Worm (Caenorhabditis elegans): ENCODE results near the gene sra-9.

The sra-9 gene

DNA sequence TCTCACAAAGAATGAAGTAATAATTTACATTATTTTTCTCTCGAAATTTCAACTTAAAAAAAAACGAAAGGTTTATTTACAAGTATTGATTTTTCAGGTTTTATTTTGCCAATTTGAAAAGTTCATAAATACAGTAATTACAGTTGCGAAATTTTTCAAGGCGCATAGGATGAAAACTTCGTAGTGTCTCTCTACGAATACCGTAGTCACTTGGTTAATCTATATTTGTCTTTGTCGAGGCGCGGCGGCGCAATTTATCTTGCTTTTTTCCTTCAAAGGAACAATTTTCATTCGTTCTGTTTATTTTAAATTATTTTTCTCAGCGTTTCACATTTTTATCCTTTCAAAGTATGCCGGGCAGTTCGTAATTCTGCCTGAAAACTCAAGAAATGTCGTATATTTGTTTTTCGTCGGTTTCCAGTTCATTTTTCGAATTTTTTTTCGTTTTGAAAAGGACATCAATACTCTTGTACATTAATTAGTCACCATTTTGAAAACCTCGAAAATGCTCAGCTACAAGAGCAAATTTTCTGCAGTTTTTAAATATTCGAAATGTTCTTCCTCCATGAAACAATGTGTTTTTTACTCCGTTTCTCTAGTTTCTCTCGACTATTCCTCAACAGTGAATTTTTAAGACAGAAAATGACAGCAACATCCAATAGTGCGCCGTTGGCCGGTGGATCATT lies 8.4 kb upstream of the sra-9 start, which contains the start of gene mex-6:
mex-6 (plus strand) TSS at position 636 of the 686 bp plus-strand sequence.
- no peak for TF ChIP-seq lin-11 (tag; optimal IDR thresholded peaks at IDR 0.05)
- TF ChIP-seq nhr-11 (tag; optimal IDR thresholded peaks at IDR 0.05) = no peak
- TF ChIP-seq sma-9 (GFP tag; optimal IDR thresholded peaks at IDR 0.05) = no peak
- no peak for TF ChIP-seq sma-9 (tag; optimal IDR thresholded peaks at IDR 0.05)
- TF ChIP-seq nhr-6 (tag; optimal IDR thresholded peaks at IDR 0.05) = no peak
- TF ChIP-seq zag-1 (tag; optimal IDR thresholded peaks at IDR 0.05) = no peak
- TF ChIP-seq ceh-82 (tag; optimal IDR thresholded peaks at IDR 0.05) = no peak
- no peak for TF ChIP-seq unc-55 (GFP tag; optimal IDR thresholded peaks at IDR 0.05)
- TF ChIP-seq C34F6.9 (tag; optimal IDR thresholded peaks at IDR 0.05) = no peak
- TF ChIP-seq lin-13 (GFP tag; optimal IDR thresholded peaks at IDR 0.05) = no peak
- TF ChIP-seq ceh-16 (tag; optimal IDR thresholded peaks at IDR 0.05) = no peak
- TF ChIP-seq elt-1 (tag; optimal IDR thresholded peaks at IDR 0.05) = no peak
- no peak for TF ChIP-seq unc-62 (GFP tag; optimal IDR thresholded peaks at IDR 0.05)
- no peak for TF ChIP-seq crh-2 (tag; optimal IDR thresholded peaks at IDR 0.05)
- no peak for TF ChIP-seq skn-1 (tag; optimal IDR thresholded peaks at IDR 0.05)
- no peak for TF ChIP-seq ZK546.5 (tag; optimal IDR thresholded peaks at IDR 0.05)
- no peak for TF ChIP-seq ztf-1 (GFP tag; conservative IDR thresholded peaks at IDR 0.05)
- TF ChIP-seq mab-5 (tag; optimal IDR thresholded peaks at IDR 0.05) = no peak
- TF ChIP-seq nhr-77 (tag; optimal IDR thresholded peaks at IDR 0.05) = no peak
- no peak for TF ChIP-seq egl-27 (tag; optimal IDR thresholded peaks at IDR 0.05)
- no peak for TF ChIP-seq gmeb-1 (tag; optimal IDR thresholded peaks at IDR 0.05)

ce11 chrII:9528480-9528879 lies 3.6 kb upstream of the sra-9 start, which contains the start of gene sra-2:
TSS of gene sra-2 (plus strand) at chrII:9528780.
- TF ChIP-seq lsy-2 (tag; optimal IDR thresholded peaks at IDR 0.05) = no peak
- TF ChIP-seq nhr-21 (tag; optimal IDR thresholded peaks at IDR 0.05) = no peak
- TF ChIP-seq R02D3.7 (tag; optimal IDR thresholded peaks at IDR 0.05) = no peak
- TF ChIP-seq sem-4 (tag; optimal IDR thresholded peaks at IDR 0.05) = no peak
- TF ChIP-seq nhr-237 (tag; optimal IDR thresholded peaks at IDR 0.05) = no peak
- TF ChIP-seq nhr-129 (tag; optimal IDR thresholded peaks at IDR 0.05) = no peak
- TF ChIP-seq egl-27 (tag; optimal IDR thresholded peaks at IDR 0.05) = no peak
- no peak for TF ChIP-seq snpc-4 (tag; optimal IDR thresholded peaks at IDR 0.05)
- TF ChIP-seq alr-1 (tag; optimal IDR thresholded peaks at IDR 0.05) = no peak
- TF ChIP-seq elt-3 (tag; optimal IDR thresholded peaks at IDR 0.05) = no peak
- TF ChIP-seq blmp-1 (tag; optimal IDR thresholded peaks at IDR 0.05; ENCODE audit: insufficient read depth) = no peak
- no peak for TF ChIP-seq ceh-16 (tag; optimal IDR thresholded peaks at IDR 0.05)

DNA sequence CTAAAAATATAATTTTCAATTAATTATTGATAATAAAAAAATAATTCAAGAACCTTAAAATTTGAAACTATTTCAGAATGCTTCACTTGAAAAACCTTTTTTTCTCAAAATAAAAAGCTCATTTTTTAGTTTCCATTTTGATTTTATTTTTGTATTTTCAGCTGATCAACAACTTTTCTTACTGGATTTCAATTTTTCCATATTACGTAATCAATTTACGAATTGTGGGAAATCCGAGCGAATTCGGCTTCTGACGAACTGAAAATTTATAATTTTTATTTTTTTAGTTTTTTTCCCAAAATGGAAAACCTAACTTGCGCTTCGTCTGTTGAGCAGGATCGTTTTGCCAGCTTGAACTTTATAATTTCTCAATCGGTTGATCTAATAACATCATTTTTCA lies 5.3 kb downstream of the sra-9 start, which contains the start of gene sra-8:
sra-8 (plus strand) TSS at position 301 of the 400 bp plus-strand sequence.
- TF ChIP-seq aly-2 (tag; optimal IDR thresholded peaks at IDR 0.05) (no peak), ceh-16 (tag; optimal IDR thresholded peaks at IDR 0.05) (no peak), unc-62 (GFP tag; optimal IDR thresholded peaks at IDR 0.05) (no peak), R02D3.7 (tag; optimal IDR thresholded peaks at IDR 0.05) (no peak), gmeb-1 (tag; optimal IDR thresholded peaks at IDR 0.05) (no peak), nhr-77 (tag; optimal IDR thresholded peaks at IDR 0.05) (no peak)

DNA sequence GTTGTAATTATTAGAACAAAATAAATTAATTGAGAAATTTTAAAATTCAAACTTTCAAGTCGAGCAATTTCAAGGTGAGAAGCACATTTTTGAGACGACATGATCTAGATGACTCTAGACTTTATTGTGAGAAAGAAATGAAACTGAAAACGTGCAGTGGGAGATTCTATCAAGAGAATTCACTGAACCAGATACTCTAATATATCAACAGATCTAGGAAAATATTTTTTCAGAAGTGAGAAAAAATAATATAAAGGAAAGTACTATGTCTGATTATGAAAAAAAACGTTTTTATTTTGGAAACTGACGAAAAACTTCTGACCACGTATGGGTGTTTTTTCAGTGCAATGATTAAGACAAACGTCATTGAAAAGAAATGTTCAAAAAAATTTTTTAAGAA lies 8.6 kb downstream of the sra-9 start, which contains the start of gene sra-3:
sra-3 (minus strand) TSS at position 101 of the 400 bp plus-strand sequence.
- no peak for TF ChIP-seq zag-1 (tag; optimal IDR thresholded peaks at IDR 0.05)
- TF ChIP-seq crh-2 (tag; optimal IDR thresholded peaks at IDR 0.05) = no peak
- no peak for TF ChIP-seq nhr-11 (tag; optimal IDR thresholded peaks at IDR 0.05)
- TF ChIP-seq C34F6.9 (tag; optimal IDR thresholded peaks at IDR 0.05) = no peak
- TF ChIP-seq nhr-25 (tag; optimal IDR thresholded peaks at IDR 0.05) = no peak
- no peak for TF ChIP-seq ama-1 (optimal IDR thresholded peaks at IDR 0.05)
- TF ChIP-seq sma-9 (GFP tag; optimal IDR thresholded peaks at IDR 0.05) = no peak
- no peak for TF ChIP-seq sma-9 (tag; optimal IDR thresholded peaks at IDR 0.05)
- TF ChIP-seq elt-3 (tag; optimal IDR thresholded peaks at IDR 0.05) = no peak
- TF ChIP-seq sma-3 (GFP tag; optimal IDR thresholded peaks at IDR 0.05) = no peak
- TF ChIP-seq fos-1 (tag; optimal IDR thresholded peaks at IDR 0.05) = no peak
- no peak for TF ChIP-seq ztf-4 (tag; optimal IDR thresholded peaks at IDR 0.05)
- no peak for TF ChIP-seq aly-2 (tag; optimal IDR thresholded peaks at IDR 0.05)
- no peak for TF ChIP-seq lsy-2 (tag; optimal IDR thresholded peaks at IDR 0.05)
- no peak for TF ChIP-seq nhr-10 (tag; optimal IDR thresholded peaks at IDR 0.05)

Data from whole organism, L2 larva.